Worm (Caenorhabditis elegans): Measurements from ENCODE around the gene Y54G2A.77.
"Not testable (repeated sequence)": the region's sequence is repeated elsewhere in the genome, so short reads cannot be mapped to it uniquely, and the experiment has no call there.

The Y54G2A.77 gene

DNA sequence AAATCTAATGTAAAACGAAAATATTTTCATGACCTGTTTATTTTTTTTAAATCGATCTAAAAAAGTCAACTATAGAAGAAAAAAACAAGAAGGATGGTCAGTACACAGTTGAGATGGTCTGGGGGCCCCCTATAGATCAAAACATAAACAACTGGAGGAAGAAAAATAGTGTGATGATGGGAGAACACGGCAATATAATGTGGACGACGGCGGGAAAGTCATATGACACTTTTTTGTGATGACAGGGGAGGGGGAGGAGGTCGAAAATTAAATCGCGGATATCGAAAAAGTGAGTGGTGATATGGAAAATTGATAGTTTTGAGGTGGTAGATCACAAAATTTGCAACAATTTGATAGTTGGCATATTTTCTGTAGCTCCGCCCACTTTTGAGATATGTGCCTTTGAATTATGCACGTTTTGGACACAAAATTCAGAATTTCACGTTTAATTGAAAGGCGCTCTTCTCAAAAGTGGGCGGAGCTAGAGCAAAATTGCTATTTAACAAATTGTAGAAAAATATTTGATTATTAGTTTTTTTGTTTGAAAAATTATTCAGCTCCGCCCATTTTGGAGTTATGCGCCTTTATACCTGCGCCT, 11.0 kb downstream of the Y54G2A.77 start:
- TF ChIP-seq lsy-2 (tag; optimal IDR thresholded peaks at IDR 0.05): no peak
- TF ChIP-seq M03D4.4 (tag; optimal IDR thresholded peaks at IDR 0.05): no peak
- no peak for TF ChIP-seq flh-1 (GFP tag; optimal IDR thresholded peaks at IDR 0.05)
- no peak for TF ChIP-seq unc-120 (tag; optimal IDR thresholded peaks at IDR 0.05; ENCODE audit: poor library complexity, severe bottlenecking)
- no peak for TF ChIP-seq nhr-28 (tag; optimal IDR thresholded peaks at IDR 0.05)
- no peak for TF ChIP-seq mep-1 (tag; optimal IDR thresholded peaks at IDR 0.05)
- TF ChIP-seq pha-4 (tag; optimal IDR thresholded peaks at IDR 0.05): no peak

DNA sequence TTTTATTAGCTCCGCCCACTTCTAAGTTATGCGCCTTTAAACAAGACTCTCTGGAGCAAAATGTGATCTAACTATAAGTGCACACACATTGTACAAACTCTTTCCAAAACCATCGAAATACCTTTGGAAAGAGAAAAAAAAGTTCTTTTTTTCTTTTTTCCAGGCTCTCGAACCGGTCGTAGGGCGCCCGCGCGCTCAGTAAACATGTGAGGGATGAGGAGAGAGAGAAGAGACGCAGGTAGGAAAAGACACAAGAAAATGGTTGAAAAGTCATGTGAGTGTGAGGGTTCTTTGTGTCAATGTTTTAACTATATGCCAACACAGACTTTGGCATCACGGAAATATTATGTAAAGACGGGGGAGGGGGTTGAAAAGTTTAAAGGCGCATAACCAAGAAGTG, 12.0 kb downstream of the Y54G2A.77 start:
- TF ChIP-seq ham-2 (GFP tag; optimal IDR thresholded peaks at IDR 0.05) (no peak), blmp-1 (tag; optimal IDR thresholded peaks at IDR 0.05) (no peak), snpc-4 (tag; optimal IDR thresholded peaks at IDR 0.05) (no peak), ceh-39 (tag; optimal IDR thresholded peaks at IDR 0.05) (no peak), bed-3 (GFP tag; optimal IDR thresholded peaks at IDR 0.05) (no peak), nhr-237 (tag; optimal IDR thresholded peaks at IDR 0.05) (peak; percentile 69), pha-4 (tag; optimal IDR thresholded peaks at IDR 0.05) (peak; percentile 24), M03D4.4 (tag; optimal IDR thresholded peaks at IDR 0.05) (no peak), lsy-2 (tag; optimal IDR thresholded peaks at IDR 0.05) (no peak), mab-5 (tag; optimal IDR thresholded peaks at IDR 0.05) (no peak), ztf-11 (tag; optimal IDR thresholded peaks at IDR 0.05) (no peak)

DNA sequence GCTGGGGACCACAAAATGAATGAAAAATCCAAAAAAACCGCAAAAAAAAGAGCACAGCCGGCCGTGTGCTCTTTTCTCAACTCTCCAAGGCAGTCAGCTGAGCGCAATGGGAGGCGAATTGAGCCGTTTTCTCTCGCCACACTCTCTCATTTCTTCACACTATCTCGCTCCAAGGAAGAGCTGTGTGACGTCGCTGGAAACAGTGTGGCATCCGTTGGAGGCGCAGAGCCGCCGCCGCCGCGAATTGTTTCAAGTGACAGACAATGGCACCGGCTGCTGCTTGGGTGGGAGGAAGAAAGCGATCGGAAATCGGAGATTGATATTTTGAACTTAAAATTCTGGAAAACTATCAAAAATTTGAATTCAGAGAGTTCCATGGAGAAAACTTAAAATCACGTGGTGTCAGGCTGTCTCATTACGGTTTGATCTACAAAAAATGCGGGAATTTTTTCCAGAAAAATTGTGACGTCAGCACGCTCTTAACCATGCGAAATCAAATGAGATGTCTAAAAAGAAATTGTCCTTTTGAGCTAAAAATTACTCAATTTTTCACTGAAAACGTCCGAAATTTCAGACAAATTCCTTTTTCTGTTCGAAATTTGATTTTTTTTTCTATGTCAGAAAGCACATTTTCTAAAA, 13.6 kb downstream of the Y54G2A.77 start:
- TF ChIP-seq bed-3 (GFP tag; optimal IDR thresholded peaks at IDR 0.05) (no peak), nhr-2 (tag; optimal IDR thresholded peaks at IDR 0.05) (no peak), unc-120 (tag; optimal IDR thresholded peaks at IDR 0.05; ENCODE audit: poor library complexity, severe bottlenecking) (peak; percentile 51), elt-1 (tag; optimal IDR thresholded peaks at IDR 0.05; ENCODE audit: borderline replicate concordance, insufficient read depth) (no peak), tbx-8 (GFP tag; optimal IDR thresholded peaks at IDR 0.05) (no peak), sptf-1 (tag; optimal IDR thresholded peaks at IDR 0.05) (peak; percentile 11), hlh-1 (tag; optimal IDR thresholded peaks at IDR 0.05) (peak; percentile 42)

DNA sequence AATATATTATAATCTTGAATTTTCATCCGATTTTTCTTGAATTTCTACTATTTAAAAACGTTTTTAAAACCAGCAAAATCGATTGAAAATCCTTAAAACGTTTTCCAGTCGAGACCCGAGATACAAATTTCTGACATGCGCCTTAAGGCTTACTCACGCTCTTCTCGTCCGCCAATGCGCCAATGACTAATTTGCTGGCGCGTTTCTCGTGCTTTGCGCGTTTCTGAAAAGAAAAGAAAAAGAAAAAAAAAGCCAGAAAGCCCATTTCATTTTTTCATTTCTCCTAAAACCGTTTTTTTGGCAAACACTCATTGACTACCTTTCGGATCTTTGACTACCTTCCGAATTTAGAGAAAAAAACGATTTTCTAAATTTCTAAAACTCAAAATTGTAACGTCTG, 14.3 kb downstream of the Y54G2A.77 start:
- TF ChIP-seq sptf-1 (tag; optimal IDR thresholded peaks at IDR 0.05): no peak

DNA sequence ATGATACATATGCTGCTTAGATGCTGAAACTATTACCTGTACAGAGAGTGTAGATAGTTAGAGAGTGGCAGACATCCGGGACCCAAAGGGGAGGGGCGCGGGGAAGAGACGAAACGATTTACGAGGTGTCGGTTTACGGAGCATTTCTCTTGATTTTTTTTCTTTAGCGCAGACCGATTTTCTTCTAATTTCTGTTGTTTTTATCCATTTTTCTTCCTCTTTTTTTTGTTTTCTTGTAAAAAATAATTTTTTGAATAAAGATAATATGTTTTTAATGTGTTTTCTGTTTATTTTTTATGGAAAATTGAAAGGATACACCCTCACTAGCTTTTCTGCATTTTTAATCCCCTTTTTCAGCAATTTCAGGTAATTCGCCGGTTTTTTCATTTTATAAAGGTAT, 15.4 kb downstream of the Y54G2A.77 start, which contains the start of gene Y54G2A.72:
Gene Y54G2A.72 (plus strand): TSS at position 301 of the 400 bp plus-strand sequence.
- not testable (repeated sequence) for TF ChIP-seq drap-1 (GFP tag; optimal IDR thresholded peaks at IDR 0.05); lin-13 (tag; optimal IDR thresholded peaks at IDR 0.05); ceh-83 (GFP tag; optimal IDR thresholded peaks at IDR 0.05)

DNA sequence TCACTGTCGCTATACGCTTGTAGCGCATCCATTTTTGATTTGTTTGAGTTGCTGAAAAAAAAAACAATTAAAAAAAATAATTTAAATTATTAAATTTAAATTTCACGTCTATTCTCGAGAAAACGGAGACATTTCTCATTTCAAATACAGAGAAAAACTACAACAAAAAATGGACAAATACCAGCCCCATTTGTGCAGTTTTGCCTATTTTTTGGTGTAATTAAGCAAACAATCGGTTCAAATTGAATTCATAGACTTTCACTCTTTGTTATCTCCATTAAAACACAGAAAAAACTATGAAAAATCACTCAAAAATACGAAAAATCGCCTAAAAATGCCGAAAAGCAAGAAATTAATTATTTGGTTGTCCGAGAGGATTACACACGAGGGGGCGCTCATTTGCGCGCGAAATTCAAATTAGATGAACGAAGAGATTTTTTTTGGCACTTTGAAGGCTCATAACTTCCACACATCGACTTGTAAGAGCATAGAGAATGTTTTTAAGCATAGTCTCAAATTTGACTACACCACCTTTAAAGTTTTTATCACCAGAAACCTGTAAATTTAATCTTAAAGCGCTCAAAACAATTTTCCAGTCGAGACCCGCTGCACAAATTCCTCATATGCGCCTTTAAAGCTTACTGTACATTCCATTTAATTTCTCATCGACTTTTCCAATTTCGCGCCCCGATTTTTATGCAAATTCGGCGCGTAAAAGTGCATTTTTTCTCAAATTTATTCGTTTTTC, 20.5 kb downstream of the Y54G2A.77 start, which contains the start of gene Y54G2A.12:
Gene Y54G2A.12 (minus strand): TSS at position 51 of the 748 bp plus-strand sequence.
- no peak for TF ChIP-seq nhr-76 (tag; optimal IDR thresholded peaks at IDR 0.05)
- no peak for TF ChIP-seq unc-62 (GFP tag; optimal IDR thresholded peaks at IDR 0.05)
- no peak for TF ChIP-seq nhr-237 (tag; optimal IDR thresholded peaks at IDR 0.05)
- TF ChIP-seq ham-2 (GFP tag; optimal IDR thresholded peaks at IDR 0.05): no peak
- no peak for TF ChIP-seq unc-120 (tag; optimal IDR thresholded peaks at IDR 0.05; ENCODE audit: poor library complexity, severe bottlenecking)
- TF ChIP-seq ceh-39 (tag; optimal IDR thresholded peaks at IDR 0.05): no peak
- TF ChIP-seq ceh-43 (GFP tag; optimal IDR thresholded peaks at IDR 0.05): no peak
- TF ChIP-seq drap-1 (GFP tag; optimal IDR thresholded peaks at IDR 0.05): no peak
- no peak for TF ChIP-seq blmp-1 (tag; optimal IDR thresholded peaks at IDR 0.05)
- TF ChIP-seq elt-1 (tag; optimal IDR thresholded peaks at IDR 0.05; ENCODE audit: borderline replicate concordance, insufficient read depth): no peak
- no peak for TF ChIP-seq sem-2 (GFP tag; optimal IDR thresholded peaks at IDR 0.05)
- no peak for TF ChIP-seq nhr-12 (tag; optimal IDR thresholded peaks at IDR 0.05)
- no peak for TF ChIP-seq flh-1 (GFP tag; optimal IDR thresholded peaks at IDR 0.05)
- TF ChIP-seq ceh-83 (GFP tag; optimal IDR thresholded peaks at IDR 0.05): no peak
- TF ChIP-seq zip-8 (tag; optimal IDR thresholded peaks at IDR 0.05): no peak

All from whole organism, mixed stage, embryonic.